Fruit fly (Drosophila melanogaster): ENCODE measurements around the gene TfIIB.

TfIIB gene

dm6 chr2L:10430802-10431476, at the start of gene TfIIB, which contains the start of gene Bug22:
TfIIB (plus strand) TSS chr2L:10431338.
Bug22 (minus strand) TSS chr2L:10430918.
- no peak for TF ChIP-seq CG8478 (optimal IDR thresholded peaks at IDR 0.05)

- no peak for TF ChIP-seq CG8478 (optimal IDR thresholded peaks at IDR 0.05)
- no peak for TF ChIP-seq CTCF (optimal IDR thresholded peaks at IDR 0.05)
These were observed 49.2 kb upstream of the TfIIB start, which contains the start of gene CG5096 for dm6 chr2L:10381890-10382450. CG5096 (plus strand) TSS chr2L:10382263.

- TF ChIP-seq CG8478 (optimal IDR thresholded peaks at IDR 0.05) (no peak), CTCF (optimal IDR thresholded peaks at IDR 0.05) (no peak)
These were observed 44.8 kb upstream of the TfIIB start, which contains the start of the genes Cdk1 and mRpS7 for dm6 chr2L:10386208-10386805. Cdk1 (minus strand) TSS chr2L:10386262. mRpS7 (plus strand) TSS chr2L:10386662.

dm6 chr2L:10386824-10387223, 44.3 kb upstream of the TfIIB start:
- TF ChIP-seq CG8478 (optimal IDR thresholded peaks at IDR 0.05) (no peak), CTCF (optimal IDR thresholded peaks at IDR 0.05) (no peak)

dm6 chr2L:10387869-10388726, 43.0 kb upstream of the TfIIB start, which contains the start of gene da:
da (plus strand) TSS chr2L:10388105.
- TF ChIP-seq CG8478 (optimal IDR thresholded peaks at IDR 0.05) (no peak), CTCF (optimal IDR thresholded peaks at IDR 0.05) (peak in 1 of 2 experiments; percentile 51)

dm6 chr2L:10393467-10393866, 37.7 kb upstream of the TfIIB start:
- TF ChIP-seq CG8478 (optimal IDR thresholded peaks at IDR 0.05): no peak
- no peak for TF ChIP-seq CTCF (optimal IDR thresholded peaks at IDR 0.05)

dm6 chr2L:10395035-10395434, 36.1 kb upstream of the TfIIB start:
- TF ChIP-seq CG8478 (optimal IDR thresholded peaks at IDR 0.05): no peak
- no peak for TF ChIP-seq CTCF (optimal IDR thresholded peaks at IDR 0.05)

- TF ChIP-seq CG8478 (optimal IDR thresholded peaks at IDR 0.05) (no peak), CTCF (optimal IDR thresholded peaks at IDR 0.05) (no peak)
These were observed 35.3 kb upstream of the TfIIB start, which contains the start of gene Mdh1 for dm6 chr2L:10395642-10396487. Mdh1 (minus strand) TSS chr2L:10396332.

- TF ChIP-seq CTCF (optimal IDR thresholded peaks at IDR 0.05): no peak
- TF ChIP-seq CG8478 (optimal IDR thresholded peaks at IDR 0.05): no peak
These were observed 34.7 kb upstream of the TfIIB start, which contains the start of gene Cnot4 for dm6 chr2L:10396488-10396824. Cnot4 (plus strand) TSS chr2L:10396716.

dm6 chr2L:10396877-10397587, 34.1 kb upstream of the TfIIB start:
- TF ChIP-seq CG8478 (optimal IDR thresholded peaks at IDR 0.05): no peak

dm6 chr2L:10403803-10404315, 27.3 kb upstream of the TfIIB start:
- TF ChIP-seq CTCF (optimal IDR thresholded peaks at IDR 0.05) (no peak), CG8478 (optimal IDR thresholded peaks at IDR 0.05) (no peak)

- no peak for TF ChIP-seq CG8478 (optimal IDR thresholded peaks at IDR 0.05)
- TF ChIP-seq CTCF (optimal IDR thresholded peaks at IDR 0.05): no peak
These were observed 26.0 kb upstream of the TfIIB start, which contains the start of the genes CG17768, LSm-4 and Ir31a for dm6 chr2L:10405008-10405654. CG17768 (minus strand) TSS chr2L:10405203. LSm-4 (minus strand) TSS chr2L:10405203. Ir31a (plus strand) TSS chr2L:10405565.

dm6 chr2L:10408122-10408576, 23.0 kb upstream of the TfIIB start, which contains the start of the genes Ip259 and RpS27A:
Ip259 (plus strand) TSS chr2L:10408352.
RpS27A (plus strand) TSS chr2L:10408352.
- peak in 1 of 2 experiments; percentile 11 for TF ChIP-seq CTCF (optimal IDR thresholded peaks at IDR 0.05)
- no peak for TF ChIP-seq CG8478 (optimal IDR thresholded peaks at IDR 0.05)

Data from S2 (cell line).